Worm (Caenorhabditis elegans) whole organism, young adult: ENCODE results near the gene aly-3.
A peak's percentile ranks its signal among the peaks of the same experiment; 100 is the strongest.

Source experiments
- B0019.2 ChIP-seq: fragments of 200-800 bp; sonication (Bioruptor generic); conservative IDR thresholded peaks from 2 replicates; pipeline ENCODE4 v1.3.6; 2022; ENCODE audit warnings: missing genetic modification reagents, missing genetic modification characterization, missing compliant biosample characterization
- C06A6.2 ChIP-seq: fragments of 200-800 bp; sonication (Bioruptor generic); conservative IDR thresholded peaks from 2 replicates; pipeline ENCODE4 v1.3.6; 2022; ENCODE audit warnings: missing genetic modification characterization, missing compliant biosample characterization
- F33H1.4 ChIP-seq: fragments of 200-800 bp; sonication (Bioruptor generic); IDR thresholded peaks from 2 replicates; pipeline ENCODE4 v1.3.6; 2022; ENCODE audit warnings: missing genetic modification reagents, missing genetic modification characterization, missing compliant biosample characterization
- F39B2.1 ChIP-seq: fragments of 200-800 bp; sonication (Bioruptor generic); IDR thresholded peaks from 2 replicates; pipeline ENCODE4 v1.3.6; 2022; ENCODE audit warnings: missing genetic modification reagents, missing genetic modification characterization, missing compliant biosample characterization
- F52B5.7 ChIP-seq: sonication (generic microtip); optimal IDR thresholded peaks from 2 replicates; lab custom pipeline; 2016; ENCODE audit warnings: mild to moderate bottlenecking, missing genetic modification characterization, missing compliant biosample characterization
- F55B11.4 ChIP-seq: sonication (generic microtip); optimal IDR thresholded peaks from 2 replicates; lab custom pipeline; 2016; ENCODE audit warnings: missing compliant biosample characterization, missing genetic modification characterization, borderline replicate concordance; ENCODE audit not compliant: insufficient read depth
- K12H6.12 ChIP-seq: fragments of 200-800 bp; sonication (Bioruptor generic); optimal IDR thresholded peaks from 2 replicates; lab custom pipeline; 2018; ENCODE audit warnings: mild to moderate bottlenecking, missing genetic modification characterization, missing compliant biosample characterization
- Y53G8AR.9 ChIP-seq: fragments of 200-800 bp; sonication (Bioruptor generic); conservative IDR thresholded peaks from 2 replicates; pipeline ENCODE4 v1.3.6; 2022; ENCODE audit warnings: missing genetic modification reagents, missing genetic modification characterization, missing compliant biosample characterization
- Y95B8A.8 ChIP-seq: fragments of 200-800 bp; sonication (Bioruptor generic); IDR thresholded peaks from 2 replicates; pipeline ENCODE4 v1.3.6; 2022; ENCODE audit warnings: missing genetic modification reagents, missing genetic modification characterization, missing compliant biosample characterization
- aptf-2 ChIP-seq: fragments of 200-800 bp; sonication (Bioruptor generic); conservative IDR thresholded peaks from 2 replicates; pipeline ENCODE4 v1.3.6; 2022; ENCODE audit warnings: missing genetic modification reagents, missing genetic modification characterization, missing compliant biosample characterization
- bed-2 ChIP-seq: fragments of 200-800 bp; sonication (Bioruptor generic); IDR thresholded peaks from 2 replicates; pipeline ENCODE4 v1.3.6; 2022; ENCODE audit warnings: missing genetic modification reagents, missing genetic modification characterization, missing compliant biosample characterization
- ceh-27 ChIP-seq: fragments of 200-800 bp; sonication (Bioruptor generic); optimal IDR thresholded peaks from 2 replicates; lab custom pipeline; 2018; ENCODE audit warnings: mild to moderate bottlenecking, missing genetic modification characterization, moderate library complexity, missing compliant biosample characterization
- ceh-58 ChIP-seq: fragments of 200-800 bp; sonication (Bioruptor generic); IDR thresholded peaks from 2 replicates; pipeline ENCODE4 v1.3.6; 2022; ENCODE audit warnings: missing genetic modification characterization, missing compliant biosample characterization
- ceh-79 ChIP-seq: sonication (generic microtip); optimal IDR thresholded peaks from 2 replicates; lab custom pipeline; 2017; ENCODE audit warnings: mild to moderate bottlenecking, missing genetic modification characterization, missing compliant biosample characterization
- dpff-1 ChIP-seq: sonication (generic microtip); optimal IDR thresholded peaks from 2 replicates; lab custom pipeline; 2017; ENCODE audit warnings: mild to moderate bottlenecking, missing genetic modification characterization, missing compliant biosample characterization
- ekl-4 ChIP-seq: fragments of 200-800 bp; sonication (Bioruptor generic); IDR thresholded peaks from 2 replicates; pipeline ENCODE4 v1.3.6; 2022; ENCODE audit warnings: missing genetic modification reagents, missing genetic modification characterization, missing compliant biosample characterization
- gei-17 ChIP-seq: fragments of 200-800 bp; sonication (Bioruptor generic); optimal IDR thresholded peaks from 2 replicates; lab custom pipeline; 2018; ENCODE audit warnings: mild to moderate bottlenecking, missing genetic modification characterization, missing compliant biosample characterization
- him-1 ChIP-seq: sonication (generic microtip); optimal IDR thresholded peaks from 2 replicates; lab custom pipeline; 2016; ENCODE audit warnings: missing genotype, missing genetic modification reagents, missing genetic modification characterization, missing compliant biosample characterization
- hrde-1 ChIP-seq: sonication (generic microtip); optimal IDR thresholded peaks from 2 replicates; lab custom pipeline; 2016; ENCODE audit warnings: missing genetic modification characterization, mild to moderate bottlenecking, missing compliant biosample characterization, moderate library complexity, missing genotype, missing genetic modification reagents, borderline replicate concordance
- lag-1 ChIP-seq: fragments of 200-800 bp; sonication (Bioruptor generic); IDR thresholded peaks from 2 replicates; pipeline ENCODE4 v1.3.6; 2022; ENCODE audit warnings: missing genetic modification reagents, missing genetic modification characterization, missing compliant biosample characterization
- lin-54 ChIP-seq: fragments of 200-800 bp; sonication (Bioruptor generic); optimal IDR thresholded peaks from 2 replicates; lab custom pipeline; 2018; ENCODE audit warnings: mild to moderate bottlenecking, missing genetic modification characterization, missing compliant biosample characterization
- lsl-1 ChIP-seq: fragments of 200-800 bp; sonication (Bioruptor generic); optimal IDR thresholded peaks from 2 replicates; lab custom pipeline; 2018; ENCODE audit warnings: mild to moderate bottlenecking, missing genetic modification characterization, moderate library complexity, missing compliant biosample characterization
- madf-3 ChIP-seq: fragments of 200-800 bp; sonication (Bioruptor generic); IDR thresholded peaks from 2 replicates; pipeline ENCODE4 v1.3.6; 2022; ENCODE audit warnings: missing genetic modification reagents, missing genetic modification characterization, missing compliant biosample characterization
- mel-28 ChIP-seq: sonication (generic microtip); optimal IDR thresholded peaks from 2 replicates; lab custom pipeline; 2016; ENCODE audit warnings: borderline replicate concordance, mild to moderate bottlenecking, missing genetic modification characterization, missing compliant biosample characterization
- nfya-1 ChIP-seq: sonication (generic microtip); optimal IDR thresholded peaks from 2 replicates; lab custom pipeline; 2017; ENCODE audit warnings: antibody characterized with exemption, missing compliant biosample characterization, missing genetic modification characterization, borderline replicate concordance; ENCODE audit not compliant: insufficient read depth
- rcor-1 ChIP-seq: fragments of 200-800 bp; sonication (Bioruptor generic); IDR thresholded peaks from 2 replicates; pipeline ENCODE4 v1.3.6; 2022; ENCODE audit warnings: missing genetic modification reagents, missing genetic modification characterization, missing compliant biosample characterization
- rec-8 ChIP-seq, 2 experiments: sonication (generic microtip); optimal IDR thresholded peaks; 2 replicates each; lab custom pipeline; 2016; ENCODE audit warnings: mild to moderate bottlenecking in 2 of 2, missing genetic modification characterization in 2 of 2, missing genetic modification reagents in 2 of 2, missing genotype in 2 of 2, missing biosample characterization in 1 of 2, missing compliant biosample characterization in 1 of 2, moderate library complexity in 1 of 2
- sptf-2 ChIP-seq: fragments of 200-800 bp; sonication (Bioruptor generic); optimal IDR thresholded peaks from 2 replicates; lab custom pipeline; 2018; ENCODE audit warnings: mild to moderate bottlenecking, missing genetic modification characterization, missing compliant biosample characterization
- tbp1 ChIP-seq: fragments of 200-800 bp; sonication (Bioruptor generic); optimal IDR thresholded peaks from 2 replicates; lab custom pipeline; 2018; ENCODE audit warnings: mild to moderate bottlenecking, missing genetic modification characterization, missing compliant biosample characterization
- unc-62 ChIP-seq: fragments of 150-350 bp; optimal IDR thresholded peaks from 2 replicates; lab custom pipeline; 2014; ENCODE audit warnings: missing biosample characterization, missing genetic modification reagents, missing genetic modification characterization
- zfh-2 ChIP-seq: fragments of 200-800 bp; sonication (Bioruptor generic); conservative IDR thresholded peaks from 2 replicates; pipeline ENCODE4 v1.3.6; 2022; ENCODE audit warnings: missing genetic modification reagents, missing genetic modification characterization, missing compliant biosample characterization
- ztf-6 ChIP-seq: fragments of 200-800 bp; sonication (Bioruptor generic); IDR thresholded peaks from 2 replicates; pipeline ENCODE4 v1.3.6; 2022; ENCODE audit warnings: missing genetic modification reagents, missing genetic modification characterization, missing compliant biosample characterization

Gene aly-3

DNA sequence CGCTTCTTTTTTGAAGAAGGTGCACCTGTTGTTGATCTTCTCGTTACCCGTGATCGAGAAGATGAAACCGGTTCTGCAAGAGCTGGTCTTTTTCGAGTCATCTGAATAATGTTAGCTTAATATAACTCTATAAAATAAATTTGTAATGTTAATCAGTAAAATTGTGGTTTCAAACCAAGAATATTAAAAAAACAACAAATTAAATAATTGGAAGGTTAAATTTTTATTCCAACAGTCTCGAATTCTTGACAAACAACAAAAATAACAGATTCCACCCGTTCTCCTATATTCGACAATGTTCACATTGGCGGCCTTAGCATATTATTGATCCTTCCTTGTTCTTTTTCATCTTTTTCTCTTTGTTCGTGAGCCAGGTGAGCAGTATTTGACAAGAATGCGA, 31.0 kb upstream of the aly-3 start, which contains the start of gene mig-32:
mig-32 (minus strand) TSS at position 101 of the 400 bp plus-strand sequence.
- TF ChIP-seq aptf-2 (GFP tag; lab: Robert Waterston, UW) (no peak), C06A6.2 (GFP tag; lab: Robert Waterston, UW) (no peak), hrde-1 (tag; lab: Kevin White, UChicago) (no peak), rec-8 (tag; optimal IDR thresholded peaks at IDR 0.05; lab: Kevin White, UChicago) (no peak), ztf-6 (GFP tag; lab: Robert Waterston, UW) (no peak), zfh-2 (GFP tag; lab: Robert Waterston, UW) (no peak), F55B11.4 (tag; lab: Kevin White, UChicago) (no peak), gei-17 (GFP tag; lab: Kevin White, UChicago) (no peak)

DNA sequence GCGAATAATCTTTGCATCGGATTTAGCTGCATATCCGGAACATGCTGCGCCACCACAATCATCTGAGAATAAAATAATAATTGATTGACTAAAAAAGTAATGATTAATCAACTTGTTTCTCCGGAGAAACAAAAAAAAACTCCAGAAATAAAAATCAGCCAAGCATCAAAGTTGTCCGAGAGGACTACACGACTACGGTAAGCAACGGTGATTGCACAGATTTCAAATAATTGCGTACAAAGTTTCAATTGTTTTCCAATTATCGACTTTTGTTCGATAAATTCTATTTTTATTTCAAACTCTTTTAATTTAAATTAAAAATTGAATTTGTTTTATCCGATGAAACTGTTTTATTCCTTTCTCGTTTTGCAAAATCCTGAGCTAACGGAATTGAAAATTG, 29.7 kb upstream of the aly-3 start, which contains the start of gene cpsf-4:
cpsf-4 (minus strand) TSS at position 62 of the 400 bp plus-strand sequence.
- TF ChIP-seq lsl-1, result peak; percentile 70
- no peak for TF ChIP-seq mel-28 (tag; lab: Kevin White, UChicago)
- no peak for TF ChIP-seq K12H6.12 (tag; lab: Kevin White, UChicago)
- TF ChIP-seq Y95B8A.8 (GFP tag; lab: Robert Waterston, UW), result no peak
- TF ChIP-seq ceh-58, result no peak

DNA sequence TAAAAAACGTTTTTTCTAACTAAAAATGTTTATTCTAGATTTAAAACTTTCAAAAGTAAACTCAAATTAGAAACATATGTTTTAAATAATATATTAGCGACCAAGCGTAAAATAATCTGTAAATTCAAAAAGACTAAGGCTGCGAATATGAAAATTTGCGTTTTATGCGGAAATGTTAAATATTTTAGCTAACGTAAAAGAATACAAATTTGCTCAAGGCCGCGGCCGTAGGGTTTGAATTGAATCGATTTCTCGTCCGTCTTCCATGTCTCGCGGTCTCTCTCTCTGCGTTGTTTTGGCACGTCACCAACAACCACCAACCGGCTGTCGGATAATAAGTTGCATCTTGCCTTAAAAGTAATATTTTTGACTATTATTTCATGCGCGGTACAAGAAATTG, 29.3 kb upstream of the aly-3 start, which contains the start of gene F11A10.5:
F11A10.5 (plus strand) TSS at position 301 of the 400 bp plus-strand sequence.
- TF ChIP-seq B0019.2 (no peak), dpff-1 (tag; lab: Kevin White, UChicago) (no peak), ceh-27 (GFP tag; lab: Kevin White, UChicago) (no peak), Y53G8AR.9 (GFP tag; lab: Robert Waterston, UW) (no peak), F39B2.1 (no peak), sptf-2 (no peak), nfya-1 (tag; lab: Kevin White, UChicago) (no peak), him-1 (tag; lab: Kevin White, UChicago) (no peak), tbp1 (GFP tag; lab: Kevin White, UChicago) (no peak), rcor-1 (GFP tag; lab: Robert Waterston, UW) (no peak), ceh-79 (tag; lab: Kevin White, UChicago) (no peak), madf-3 (GFP tag; lab: Robert Waterston, UW) (no peak), ekl-4 (GFP tag; lab: Robert Waterston, UW) (no peak), hrde-1 (tag; lab: Kevin White, UChicago) (no peak)

DNA sequence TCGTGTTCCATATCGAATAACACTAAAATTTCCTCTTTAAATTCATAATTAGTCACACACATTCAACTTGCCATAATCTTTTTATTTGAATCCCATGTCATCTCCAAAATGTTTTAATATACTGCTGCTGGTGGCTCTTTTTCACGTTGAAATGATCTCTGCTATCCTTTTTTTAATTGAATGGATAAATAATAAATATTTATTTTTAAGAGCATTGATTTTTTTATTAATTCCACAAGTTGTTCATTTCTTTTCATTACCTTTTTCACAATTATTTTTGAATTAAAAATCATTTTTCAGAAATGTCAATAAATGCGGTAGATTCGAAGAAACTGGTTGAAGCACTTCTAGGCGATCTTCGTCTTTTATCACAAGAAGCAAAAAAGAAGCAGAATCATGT, 26.6 kb upstream of the aly-3 start, which contains the start of gene mon-2:
mon-2 (plus strand) TSS at position 301 of the 400 bp plus-strand sequence.
- TF ChIP-seq F33H1.4 (GFP tag; lab: Robert Waterston, UW) (no peak), mel-28 (tag; lab: Kevin White, UChicago) (no peak), lag-1 (GFP tag; lab: Robert Waterston, UW) (no peak), lin-54 (GFP tag; lab: Kevin White, UChicago) (no peak), F52B5.7 (tag; lab: Kevin White, UChicago) (no peak), unc-62 (GFP tag; lab: Kevin White, UChicago) (no peak), bed-2 (GFP tag; lab: Robert Waterston, UW) (no peak)
- TF ChIP-seq, all 124 proteins: peak for 0
